Fruit fly (Drosophila melanogaster) whole organism, wandering third instar larva: ENCODE data around the gene MCU.

Experiments
- CG9705 ChIP-seq: fragments of 200-800 bp; sonication (Bioruptor generic); optimal IDR thresholded peaks from 2 replicates; lab custom pipeline; 2018; ENCODE audit warnings: missing biosample characterization, mild to moderate bottlenecking, missing genetic modification characterization
- ey ChIP-seq: fragments of 200-800 bp; sonication (Bioruptor generic); optimal IDR thresholded peaks from 2 replicates; lab custom pipeline; 2016; ENCODE audit warnings: missing biosample characterization, missing genetic modification characterization
- usp ChIP-seq: fragments of >200 bp; optimal IDR thresholded peaks from 2 replicates; lab custom pipeline; 2017; ENCODE audit warnings: missing biosample characterization, missing genetic modification characterization

DNA sequence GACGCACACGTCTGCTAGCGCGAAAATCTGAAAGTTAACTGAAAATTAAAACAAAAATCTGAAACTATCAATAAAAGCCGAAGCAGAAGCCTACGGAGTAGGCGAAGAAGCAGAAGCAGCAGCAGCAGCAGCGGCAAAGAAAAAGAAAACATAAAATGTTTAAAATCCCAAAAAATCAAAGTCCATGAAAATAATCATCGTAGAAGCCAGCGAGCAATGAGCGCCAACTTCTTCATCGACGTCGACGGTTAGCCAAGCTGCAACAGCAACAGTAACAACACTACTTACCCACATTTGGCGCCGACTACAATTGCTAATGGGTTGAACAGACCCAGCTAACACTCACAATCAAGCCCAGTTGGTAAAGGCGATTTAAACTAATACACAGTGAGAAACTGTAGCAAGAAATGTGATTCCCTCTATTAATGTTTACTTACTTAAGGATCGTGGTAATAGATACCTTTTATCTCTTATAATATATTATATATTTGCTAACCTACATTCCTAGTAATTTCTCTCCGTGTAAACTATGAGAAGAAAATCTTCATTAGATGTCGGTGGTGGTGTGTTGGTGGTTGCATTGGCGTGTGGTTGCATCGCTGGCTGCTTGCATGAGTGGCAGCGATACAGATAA is 39.0 kb downstream of the MCU start, which contains the start of gene jv:
- no peak for TF ChIP-seq CG9705
- TF ChIP-seq usp (GFP tag; lab: Kevin White, UChicago) = no peak
- TF ChIP-seq ey (GFP tag; lab: Kevin White, UChicago) = no peak
